Worm (Caenorhabditis elegans) whole organism, mixed stage, embryonic: ENCODE results near the gene F09C6.11.

Experiments used
- lin-13 ChIP-seq: fragments of 150-350 bp; optimal IDR thresholded peaks from 2 replicates; lab custom pipeline; 2014; ENCODE audit warnings: missing biosample characterization, missing genetic modification characterization
- lsy-2 ChIP-seq: fragments of 150-350 bp; optimal IDR thresholded peaks from 2 replicates; lab custom pipeline; 2014; ENCODE audit warnings: missing biosample characterization, missing genetic modification characterization
- nhr-237 ChIP-seq: fragments of 150-350 bp; optimal IDR thresholded peaks from 2 replicates; lab custom pipeline; 2014; ENCODE audit warnings: missing biosample characterization, missing genetic modification characterization
- nhr-28 ChIP-seq: fragments of 150-350 bp; optimal IDR thresholded peaks from 2 replicates; lab custom pipeline; 2014; ENCODE audit warnings: missing biosample characterization, missing genetic modification characterization
- pha-4 ChIP-seq: fragments of 150-350 bp; optimal IDR thresholded peaks from 2 replicates; lab custom pipeline; 2018; ENCODE audit warnings: missing biosample characterization, missing genetic modification reagents, missing genetic modification characterization
- snpc-4 ChIP-seq: fragments of 150-350 bp; optimal IDR thresholded peaks from 2 replicates; lab custom pipeline; 2014; ENCODE audit warnings: missing biosample characterization, missing genetic modification characterization
- unc-39 ChIP-seq: fragments of 150-350 bp; optimal IDR thresholded peaks from 2 replicates; lab custom pipeline; 2014; ENCODE audit warnings: missing biosample characterization, missing genetic modification characterization
- ztf-11 ChIP-seq: fragments of 150-350 bp; optimal IDR thresholded peaks from 2 replicates; lab custom pipeline; 2014; ENCODE audit warnings: missing biosample characterization, missing genetic modification characterization

DNA sequence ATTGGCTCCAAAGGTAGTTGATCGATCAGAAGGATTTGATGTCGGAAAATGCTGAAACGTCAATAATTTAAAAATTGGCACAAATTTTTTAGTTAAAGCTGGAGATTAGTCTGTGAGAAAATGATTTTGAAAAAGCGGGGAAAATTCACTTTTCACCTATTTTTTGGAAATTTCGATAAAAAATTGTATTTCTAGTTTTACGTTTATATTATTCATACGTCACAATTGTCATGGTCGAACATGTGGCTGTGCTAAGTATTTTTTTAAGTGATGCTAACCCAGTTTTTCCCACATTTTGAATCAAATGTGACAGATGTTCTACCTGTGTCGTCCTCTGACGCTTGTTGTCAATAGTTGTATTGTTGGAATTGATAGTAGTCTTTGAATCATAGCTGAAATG, 2.6 kb downstream of the F09C6.11 start:
- no peak for TF ChIP-seq nhr-237 (tag; lab: Kevin White, UChicago)
- TF ChIP-seq ztf-11: no peak
- TF ChIP-seq snpc-4: no peak
- no peak for TF ChIP-seq unc-39
- TF ChIP-seq pha-4: no peak
- no peak for TF ChIP-seq lin-13
- TF ChIP-seq nhr-28 (tag; lab: Kevin White, UChicago): no peak
- no peak for TF ChIP-seq lsy-2
